Fruit fly (Drosophila melanogaster): ENCODE results near the gene CG13901.
A peak's percentile ranks its signal among the peaks of the same experiment; 100 is the strongest.

CG13901 gene

DNA sequence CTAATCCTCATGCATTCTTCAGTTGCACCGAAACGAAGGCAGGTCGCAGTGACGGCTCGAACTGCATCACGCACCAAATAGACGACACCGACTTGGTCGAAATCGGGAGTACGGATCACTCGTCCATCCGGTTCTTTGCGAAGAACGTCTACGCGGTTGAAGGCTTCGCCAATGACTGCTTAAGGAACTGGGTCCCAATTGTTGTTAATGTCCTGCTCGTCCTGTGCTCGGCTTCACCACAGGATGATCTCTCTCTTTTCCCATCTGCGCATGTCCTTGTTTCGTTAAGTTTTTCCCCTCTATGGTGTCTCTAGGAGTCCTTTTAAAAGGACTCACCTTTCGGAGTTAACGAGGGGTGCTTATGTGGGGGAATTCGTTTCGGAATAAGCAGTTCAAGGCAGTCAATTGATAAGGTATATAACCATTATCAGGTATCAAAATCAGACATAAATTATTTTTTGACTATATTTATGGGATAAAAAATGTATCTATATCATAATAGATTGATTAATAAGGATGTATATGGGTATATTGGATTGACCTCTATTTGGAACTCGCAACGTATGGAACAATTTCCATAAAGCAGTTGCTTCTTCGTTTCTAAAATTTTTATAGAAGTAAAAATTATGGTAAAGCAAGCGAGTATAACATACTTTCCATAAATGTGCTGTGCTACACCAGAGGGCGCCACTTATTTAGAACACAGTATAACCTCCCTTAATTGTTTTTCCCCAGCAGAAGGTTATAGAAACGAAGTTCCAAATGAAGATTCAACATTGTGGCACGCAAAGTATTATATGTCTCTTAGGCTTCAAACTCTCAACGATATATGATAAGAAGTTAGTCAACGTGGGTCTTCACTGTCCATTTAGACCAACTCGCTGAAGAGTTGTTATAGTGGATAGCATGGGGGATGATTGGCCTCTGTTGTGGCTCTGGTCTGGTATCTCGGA, 19.7 kb upstream of the CG13901 start, which contains the start of gene dpr20 (continued):
- TF ChIP-seq Sox102F (GFP tag; optimal IDR thresholded peaks at IDR 0.05) (peak; percentile 74), crp (GFP tag; optimal IDR thresholded peaks at IDR 0.05) (peak in 1 of 2 experiments; percentile 6), CG10565 (GFP tag; optimal IDR thresholded peaks at IDR 0.05) (no peak), Oli (tag; optimal IDR thresholded peaks at IDR 0.05) (peak; percentile 67), crol (GFP tag; IDR thresholded peaks at IDR 0.05) (0 out of 2 replicates have a peak, but pooled peaks have one; percentile 39), NK7.1 (GFP tag; optimal IDR thresholded peaks at IDR 0.05) (peak; percentile 27), Lpt (GFP tag; optimal IDR thresholded peaks at IDR 0.05) (no peak), lmd (GFP tag; IDR thresholded peaks at IDR 0.05) (peak; percentile 91), CG18262 (tag; optimal IDR thresholded peaks at IDR 0.05) (peak; percentile 49), CG30431 (GFP tag; optimal IDR thresholded peaks at IDR 0.05) (peak; percentile 56), CG14441 (GFP tag; IDR thresholded peaks at IDR 0.05) (peak; percentile 87), CG43689 (GFP tag; IDR thresholded peaks at IDR 0.05) (peak; percentile 80), sima (GFP tag; optimal IDR thresholded peaks at IDR 0.05) (no peak), CG7271 (tag; optimal IDR thresholded peaks at IDR 0.05) (no peak), disco-r (GFP tag; optimal IDR thresholded peaks at IDR 0.05) (no peak), Bteb2 (GFP tag; optimal IDR thresholded peaks at IDR 0.05) (peak; percentile 56), CG8089 (GFP tag; optimal IDR thresholded peaks at IDR 0.05) (peak; percentile 7), CG2678 (tag; optimal IDR thresholded peaks at IDR 0.05) (peak; percentile 82), chm (GFP tag; IDR thresholded peaks at IDR 0.05) (peak; percentile 68), br (optimal IDR thresholded peaks at IDR 0.05) (no peak), CG14050 (GFP tag; IDR thresholded peaks at IDR 0.05) (peak; percentile 74), CG17912 (GFP tag; optimal IDR thresholded peaks at IDR 0.05) (peak; percentile 8), tll (GFP tag; optimal IDR thresholded peaks at IDR 0.05) (no peak), Awh (GFP tag; IDR thresholded peaks at IDR 0.05) (peak; percentile 88), CG4730 (GFP tag; IDR thresholded peaks at IDR 0.05) (peak; percentile 76), stwl (tag; optimal IDR thresholded peaks at IDR 0.05) (no peak), Gug (GFP tag; IDR thresholded peaks at IDR 0.05) (peak; percentile 93), Eip74EF (GFP tag; optimal IDR thresholded peaks at IDR 0.05) (no peak), CG10209 (GFP tag; optimal IDR thresholded peaks at IDR 0.05) (peak; percentile 73), ftz-f1 (GFP tag; optimal IDR thresholded peaks at IDR 0.05) (no peak), CG17328 (GFP tag; IDR thresholded peaks at IDR 0.05) (peak; percentile 88), CG11398 (GFP tag; optimal IDR thresholded peaks at IDR 0.05) (peak; percentile 8), CG7963 (GFP tag; IDR thresholded peaks at IDR 0.05; ENCODE audit: partially characterized antibody) (no peak), Doc2 (GFP tag; IDR thresholded peaks at IDR 0.05) (no peak), CG7928 (GFP tag; optimal IDR thresholded peaks at IDR 0.05) (peak; percentile 48), CG18619 (GFP tag; optimal IDR thresholded peaks at IDR 0.05) (peak; percentile 66), HmgZ (tag; optimal IDR thresholded peaks at IDR 0.05) (peak; percentile 65), B-H2 (GFP tag; optimal IDR thresholded peaks at IDR 0.05) (peak; percentile 92), CG34376 (GFP tag; optimal IDR thresholded peaks at IDR 0.05) (peak; percentile 56), rib (GFP tag; IDR thresholded peaks at IDR 0.05) (peak; percentile 79), CG9876 (GFP tag; optimal IDR thresholded peaks at IDR 0.05) (peak; percentile 39), Usf (GFP tag; optimal IDR thresholded peaks at IDR 0.05) (peak; percentile 9), Neu2 (GFP tag; optimal IDR thresholded peaks at IDR 0.05; ENCODE audit: borderline replicate concordance) (no peak), al (GFP tag; IDR thresholded peaks at IDR 0.05) (peak; percentile 73), CG7745 (tag; optimal IDR thresholded peaks at IDR 0.05) (no peak), MESR4 (GFP tag; optimal IDR thresholded peaks at IDR 0.05) (peak; percentile 4), CG34224 (GFP tag; IDR thresholded peaks at IDR 0.05; ENCODE audit: partially characterized antibody) (no peak), C15 (GFP tag; IDR thresholded peaks at IDR 0.05) (peak; percentile 77; the same call in 2 of the 3 replicates)

All from whole organism, embryonic.